Fruit fly (Drosophila melanogaster) whole organism, embryonic: Measurements from ENCODE around the gene Vajk1.

Source experiments
- ATbp ChIP-seq: fragments of 200-800 bp; sonication (Bioruptor generic); optimal IDR thresholded peaks from 2 replicates; lab custom pipeline; 2017; ENCODE audit warnings: missing biosample characterization, mild to moderate bottlenecking, missing genetic modification characterization, missing genetic modification reagents
- Awh ChIP-seq: fragments of 200-800 bp; sonication (Bioruptor generic); IDR thresholded peaks from 2 replicates; pipeline ENCODE4, ENCODE4 v1.3.6; 2022; ENCODE audit warnings: missing biosample characterization, missing genetic modification characterization
- BEAF-32 ChIP-seq: fragments of 200-800 bp; sonication (Bioruptor generic); optimal IDR thresholded peaks from 3 replicates; lab custom pipeline; 2017; ENCODE audit warnings: missing biosample characterization, missing genetic modification characterization, mild to moderate bottlenecking, moderate library complexity, missing genetic modification reagents
- BtbVII ChIP-seq: fragments of 200-800 bp; sonication (Bioruptor generic); optimal IDR thresholded peaks from 3 replicates; lab custom pipeline; 2017; ENCODE audit warnings: missing biosample characterization, mild to moderate bottlenecking, missing genetic modification characterization
- Bteb2 ChIP-seq: fragments of 200-800 bp; sonication (Bioruptor generic); optimal IDR thresholded peaks from 2 replicates; lab custom pipeline; 2016; ENCODE audit warnings: missing biosample characterization, missing genetic modification characterization
- CG10654 ChIP-seq: fragments of 200-800 bp; sonication (Bioruptor generic); optimal IDR thresholded peaks from 2 replicates; lab custom pipeline; 2016; ENCODE audit warnings: missing biosample characterization, missing genetic modification characterization
- CG11085 ChIP-seq: fragments of 200-800 bp; sonication (Bioruptor generic); IDR thresholded peaks from 2 replicates; pipeline ENCODE4 v1.3.6; 2022; ENCODE audit warnings: missing biosample characterization, missing genetic modification characterization
- CG11696 ChIP-seq: fragments of 200-800 bp; sonication (Bioruptor generic); IDR thresholded peaks from 2 replicates; pipeline ENCODE4 v1.3.6; 2022; ENCODE audit warnings: missing biosample characterization, missing genetic modification characterization
- CG11723 ChIP-seq: fragments of 200-800 bp; sonication (Bioruptor generic); optimal IDR thresholded peaks from 2 replicates; lab custom pipeline; 2017; ENCODE audit warnings: missing biosample characterization, mild to moderate bottlenecking, missing genetic modification characterization
- CG12104 ChIP-seq: fragments of 200-800 bp; sonication (Bioruptor generic); optimal IDR thresholded peaks from 3 replicates; lab custom pipeline; 2016; ENCODE audit warnings: missing biosample characterization, missing genetic modification characterization
- CG13775 ChIP-seq: fragments of 200-800 bp; sonication (Bioruptor generic); optimal IDR thresholded peaks from 3 replicates; lab custom pipeline; 2017; ENCODE audit warnings: missing biosample characterization, mild to moderate bottlenecking, missing genetic modification characterization
- CG15696 ChIP-seq: fragments of 200-800 bp; sonication (Bioruptor generic); optimal IDR thresholded peaks from 2 replicates; lab custom pipeline; 2019; ENCODE audit warnings: missing biosample characterization, mild to moderate bottlenecking, missing genetic modification characterization, moderate library complexity
- CG1603 ChIP-seq: fragments of 200-800 bp; sonication (Bioruptor generic); optimal IDR thresholded peaks from 2 replicates; lab custom pipeline; 2019; ENCODE audit warnings: missing biosample characterization, mild to moderate bottlenecking, missing genetic modification characterization, moderate library complexity
- CG17186 ChIP-seq: fragments of 200-800 bp; sonication (Bioruptor generic); optimal IDR thresholded peaks from 3 replicates; lab custom pipeline; 2017; ENCODE audit warnings: missing biosample characterization, missing genetic modification reagents, missing genetic modification characterization
- CG17359 ChIP-seq: fragments of 200-800 bp; sonication (Bioruptor generic); optimal IDR thresholded peaks from 3 replicates; lab custom pipeline; 2018; ENCODE audit warnings: missing biosample characterization, mild to moderate bottlenecking, missing genetic modification characterization, moderate library complexity
- CG17829 ChIP-seq: fragments of 200-800 bp; optimal IDR thresholded peaks from 2 replicates; lab custom pipeline; 2019; ENCODE audit warnings: missing biosample characterization, mild to moderate bottlenecking, missing genetic modification characterization, moderate library complexity
- CG2199 ChIP-seq: fragments of 200-800 bp; sonication (Bioruptor generic); IDR thresholded peaks from 3 replicates; pipeline ENCODE4 v1.3.6; 2022; ENCODE audit warnings: missing biosample characterization, missing genetic modification characterization
- CG2875 ChIP-seq: fragments of 200-800 bp; sonication (Bioruptor generic); optimal IDR thresholded peaks from 2 replicates; lab custom pipeline; 2017; ENCODE audit warnings: missing biosample characterization, mild to moderate bottlenecking, missing genetic modification characterization, missing genetic modification reagents
- CG34224 ChIP-seq: fragments of 200-800 bp; sonication (Bioruptor generic); IDR thresholded peaks from 3 replicates; pipeline ENCODE4 v1.3.6; 2022; ENCODE audit warnings: missing biosample characterization, missing genetic modification characterization; ENCODE audit not compliant: partially characterized antibody
- CG5245 ChIP-seq: fragments of 200-800 bp; sonication (Bioruptor generic); optimal IDR thresholded peaks from 3 replicates; lab custom pipeline; 2016; ENCODE audit warnings: missing biosample characterization, missing genetic modification characterization
- CG6765 ChIP-seq: fragments of 200-800 bp; sonication (Bioruptor generic); optimal IDR thresholded peaks from 3 replicates; lab custom pipeline; 2017; ENCODE audit warnings: missing biosample characterization, mild to moderate bottlenecking, missing genetic modification characterization
- CG7556 ChIP-seq: fragments of 200-800 bp; sonication (Bioruptor generic); optimal IDR thresholded peaks from 2 replicates; lab custom pipeline; 2017; ENCODE audit warnings: missing biosample characterization, mild to moderate bottlenecking, missing genetic modification characterization
- CG8388 ChIP-seq: fragments of 200-800 bp; sonication (Bioruptor generic); optimal IDR thresholded peaks from 2 replicates; lab custom pipeline; 2019; ENCODE audit warnings: missing biosample characterization, mild to moderate bottlenecking, missing genetic modification characterization, moderate library complexity
- Elba2 ChIP-seq: fragments of 200-800 bp; sonication (Bioruptor generic); optimal IDR thresholded peaks from 3 replicates; lab custom pipeline; 2016; ENCODE audit warnings: missing biosample characterization, missing genetic modification characterization
- HHEX ChIP-seq: fragments of 200-800 bp; sonication (Bioruptor generic); optimal IDR thresholded peaks from 3 replicates; lab custom pipeline; 2017; ENCODE audit warnings: missing biosample characterization, mild to moderate bottlenecking, missing genetic modification characterization, missing genetic modification reagents
- Lim3 ChIP-seq: fragments of 200-800 bp; sonication (Bioruptor generic); IDR thresholded peaks from 2 replicates; pipeline ENCODE4 v1.3.6; 2022; ENCODE audit warnings: missing biosample characterization, missing genetic modification characterization
- Nf-YA ChIP-seq: fragments of 200-800 bp; sonication (Bioruptor generic); IDR thresholded peaks from 2 replicates; pipeline ENCODE4 v1.3.6; 2022; ENCODE audit warnings: missing biosample characterization, missing genetic modification characterization
- Nf-YC ChIP-seq: fragments of 200-800 bp; optimal IDR thresholded peaks from 3 replicates; lab custom pipeline; 2019; ENCODE audit warnings: missing biosample characterization, mild to moderate bottlenecking, missing genetic modification characterization, moderate library complexity
- Sin3A ChIP-seq: fragments of >200 bp; optimal IDR thresholded peaks from 2 replicates; lab custom pipeline; 2018
- Sox102F ChIP-seq: fragments of 200-800 bp; sonication (Bioruptor generic); optimal IDR thresholded peaks from 2 replicates; lab custom pipeline; 2018; ENCODE audit warnings: missing biosample characterization, mild to moderate bottlenecking, missing genetic modification characterization, moderate library complexity
- Sry-β ChIP-seq: fragments of 200-800 bp; sonication (Bioruptor generic); optimal IDR thresholded peaks from 2 replicates; lab custom pipeline; 2018; ENCODE audit warnings: missing biosample characterization, mild to moderate bottlenecking, missing genetic modification characterization, moderate library complexity
- Taf1 ChIP-seq: fragments of 200-800 bp; sonication (Bioruptor generic); IDR thresholded peaks from 2 replicates; pipeline ENCODE4 v1.3.6; 2022; ENCODE audit warnings: missing biosample characterization, missing genetic modification characterization
- Xrp1 ChIP-seq: fragments of 200-800 bp; sonication (Bioruptor generic); IDR thresholded peaks from 2 replicates; pipeline ENCODE4 v1.3.6; 2022; ENCODE audit warnings: missing biosample characterization, missing genetic modification characterization
- amos ChIP-seq: fragments of 200-800 bp; sonication (Bioruptor generic); IDR thresholded peaks from 2 replicates; pipeline ENCODE4 v1.3.6; 2022; ENCODE audit warnings: missing biosample characterization, missing genetic modification characterization; ENCODE audit not compliant: partially characterized antibody
- bbx ChIP-seq: fragments of 200-800 bp; sonication (Bioruptor generic); IDR thresholded peaks from 2 replicates; pipeline ENCODE4 v1.3.6; 2022; ENCODE audit warnings: missing biosample characterization, missing genetic modification characterization; ENCODE audit not compliant: partially characterized antibody
- exex ChIP-seq: fragments of 200-800 bp; sonication (Bioruptor generic); optimal IDR thresholded peaks from 4 replicates; lab custom pipeline; 2018; ENCODE audit warnings: missing biosample characterization, mild to moderate bottlenecking, missing genetic modification characterization, moderate library complexity
- gce ChIP-seq: fragments of 200-800 bp; sonication (Bioruptor generic); IDR thresholded peaks from 3 replicates; pipeline ENCODE4 v1.3.6; 2022; ENCODE audit warnings: missing biosample characterization, missing genetic modification characterization
- grau ChIP-seq: fragments of 200-800 bp; optimal IDR thresholded peaks from 3 replicates; lab custom pipeline; 2019; ENCODE audit warnings: missing biosample characterization, mild to moderate bottlenecking, missing genetic modification characterization, moderate library complexity
- hkb ChIP-seq, 2 experiments: fragments of 200-800 bp in 1 of 2; fragments of >200 bp in 1 of 2; sonication (Bioruptor generic) in 1 of 2; IDR thresholded peaks in 1 of 2; optimal IDR thresholded peaks in 1 of 2; 2 replicates each; pipeline versions ENCODE4 v1.3.6 to Lab custom; 2017 to 2022; ENCODE audit warnings: missing biosample characterization in 1 of 2, missing genetic modification characterization in 1 of 2
- ind ChIP-seq: fragments of 200-800 bp; sonication (Bioruptor generic); optimal IDR thresholded peaks from 3 replicates; lab custom pipeline; 2016; ENCODE audit warnings: missing biosample characterization, missing genetic modification characterization
- ken ChIP-seq: fragments of 200-800 bp; sonication (Bioruptor generic); IDR thresholded peaks from 3 replicates; pipeline ENCODE4 v1.3.6; 2022; ENCODE audit warnings: missing biosample characterization, missing genetic modification characterization
- lola ChIP-seq, 3 experiments: fragments of >200 bp in 2 of 3; fragments of 200-800 bp in 1 of 3; sonication (Bioruptor generic) in 1 of 3; optimal IDR thresholded peaks; 2 replicates each; lab custom pipeline; 2017 to 2019; ENCODE audit warnings: missing biosample characterization in 3 of 3, missing genetic modification characterization in 3 of 3, mild to moderate bottlenecking in 1 of 3, moderate library complexity in 1 of 3
- org-1 ChIP-seq: fragments of 200-800 bp; sonication (Bioruptor generic); optimal IDR thresholded peaks from 2 replicates; lab custom pipeline; 2017; ENCODE audit warnings: missing biosample characterization, missing genetic modification characterization
- rib ChIP-seq: fragments of 200-800 bp; sonication (Bioruptor generic); IDR thresholded peaks from 2 replicates; pipeline ENCODE4 v1.3.6; 2022; ENCODE audit warnings: missing biosample characterization, missing genetic modification characterization
- sc ChIP-seq, 3 experiments: fragments of >200 bp in 2 of 3; fragments of 200-800 bp in 1 of 3; sonication (Bioruptor generic) in 1 of 3; optimal IDR thresholded peaks; 2 replicates in 2 of 3; 3 replicates in 1 of 3; lab custom pipeline; 2017; ENCODE audit warnings: mild to moderate bottlenecking in 1 of 3, missing biosample characterization in 1 of 3, missing genetic modification characterization in 1 of 3, missing genetic modification reagents in 1 of 3
- tup ChIP-seq: fragments of 200-800 bp; sonication (Bioruptor generic); optimal IDR thresholded peaks from 2 replicates; lab custom pipeline; 2016; ENCODE audit warnings: missing biosample characterization, mild to moderate bottlenecking, missing genetic modification characterization, moderate library complexity
- yki ChIP-seq: fragments of >200 bp; optimal IDR thresholded peaks from 3 replicates; lab custom pipeline; 2018
- zen ChIP-seq: fragments of 200-800 bp; sonication (Bioruptor generic); optimal IDR thresholded peaks from 3 replicates; lab custom pipeline; 2018; ENCODE audit warnings: missing biosample characterization, mild to moderate bottlenecking, missing genetic modification characterization, moderate library complexity
- zfh2 ChIP-seq: fragments of 200-800 bp; sonication (Bioruptor generic); optimal IDR thresholded peaks from 2 replicates; lab custom pipeline; 2016; ENCODE audit warnings: missing biosample characterization, missing genetic modification characterization

Gene Vajk1

dm6 chr2L:13904331-13904911 is 18.9 kb downstream of the Vajk1 start, which contains the start of gene Smg5 (continued):
- TF ChIP-seq Sry-β (GFP tag; lab: Kevin White, UChicago), result peak; percentile 36
- peak; percentile 86 for TF ChIP-seq CG12104
- peak; percentile 79 for TF ChIP-seq CG11723
- TF ChIP-seq Taf1, result peak; percentile 76
- peak; percentile 80 for TF ChIP-seq CG17359 (tag; lab: Kevin White, UChicago)
- TF ChIP-seq lola (GFP tag; optimal IDR thresholded peaks at IDR 0.05; lab: Kevin White, UChicago), result peak in 1 of 3 experiments; percentile 97
- TF ChIP-seq org-1 (GFP tag; lab: Kevin White, UChicago), result peak; percentile 81
- TF ChIP-seq CG1603 (tag; lab: Kevin White, UChicago), result peak; percentile 99
- TF ChIP-seq rib (GFP tag; lab: Robert Waterston, UW), result peak; percentile 95
- peak; percentile 97 for TF ChIP-seq Bteb2 (GFP tag; lab: Kevin White, UChicago)
- TF ChIP-seq HHEX (GFP tag; lab: Kevin White, UChicago), result no peak
- peak; percentile 37 for TF ChIP-seq CG2875 (GFP tag; lab: Kevin White, UChicago)
- TF ChIP-seq exex (tag; lab: Kevin White, UChicago), result peak; percentile 7
- TF ChIP-seq Sin3A, result peak; percentile 92
- TF ChIP-seq CG6765, result peak; percentile 62
- peak; percentile 97 for TF ChIP-seq CG34224 (GFP tag; lab: Robert Waterston, UW)
- peak; percentile 79 for TF ChIP-seq BEAF-32 (GFP tag; lab: Kevin White, UChicago)
- TF ChIP-seq Sox102F (GFP tag; lab: Kevin White, UChicago), result peak; percentile 98
- peak; percentile 90 for TF ChIP-seq amos (GFP tag; lab: Robert Waterston, UW)
- TF ChIP-seq CG2199, result peak; percentile 92; the same call in 2 of the 3 replicates
- peak; percentile 75 for TF ChIP-seq CG5245
- TF ChIP-seq sc (optimal IDR thresholded peaks at IDR 0.05; lab: Kevin White, UChicago), result no peak
- peak; percentile 22 for TF ChIP-seq sc (GFP tag; optimal IDR thresholded peaks at IDR 0.05; lab: Kevin White, UChicago)
- peak; percentile 75 for TF ChIP-seq CG8388 (GFP tag; lab: Kevin White, UChicago)
- peak; percentile 96 for TF ChIP-seq CG17186 (GFP tag; lab: Kevin White, UChicago)
- peak; percentile 83 for TF ChIP-seq gce (GFP tag; lab: Robert Waterston, UW)
- TF ChIP-seq zen (tag; lab: Kevin White, UChicago), result peak; percentile 99
- TF ChIP-seq Awh (GFP tag; lab: Robert Waterston, UW), result peak; percentile 91
- TF ChIP-seq CG7556, result peak; percentile 79
- TF ChIP-seq Xrp1, result peak; percentile 98
- peak; percentile 83 for TF ChIP-seq grau
- TF ChIP-seq zfh2 (GFP tag; lab: Kevin White, UChicago), result peak; percentile 98
- TF ChIP-seq ind, result peak; percentile 93
- peak; percentile 93 for TF ChIP-seq bbx (GFP tag; lab: Robert Waterston, UW)
- TF ChIP-seq hkb (optimal IDR thresholded peaks at IDR 0.05; lab: Kevin White, UChicago), result peak; percentile 96
- TF ChIP-seq hkb (GFP tag; IDR thresholded peaks at IDR 0.05; lab: Robert Waterston, UW), result peak; percentile 91
- TF ChIP-seq ken (GFP tag; lab: Robert Waterston, UW), result peak; percentile 99
- peak; percentile 91 for TF ChIP-seq CG10654
- peak; percentile 97 for TF ChIP-seq CG15696 (tag; lab: Kevin White, UChicago)
- TF ChIP-seq CG11085, result peak; percentile 88
- TF ChIP-seq Lim3 (GFP tag; lab: Robert Waterston, UW), result peak; percentile 84
- no peak for TF ChIP-seq BtbVII (GFP tag; lab: Kevin White, UChicago)
- TF ChIP-seq CG13775, result peak; percentile 99
- TF ChIP-seq tup, result peak; percentile 47
- TF ChIP-seq yki (lab: Kevin White, UChicago), result no peak
- peak; percentile 33 for TF ChIP-seq ATbp (GFP tag; lab: Kevin White, UChicago)
- peak; percentile 93 for TF ChIP-seq Nf-YA (GFP tag; lab: Robert Waterston, UW)
- no peak for TF ChIP-seq CG11696 (GFP tag; lab: Robert Waterston, UW)
- peak; percentile 72 for TF ChIP-seq Nf-YC
- peak; percentile 85 for TF ChIP-seq CG17829
- TF ChIP-seq Elba2, result peak; percentile 56
